Fruit fly (Drosophila melanogaster): Measurements from ENCODE around the gene Prosbeta5R2.

Gene Prosbeta5R2

DNA sequence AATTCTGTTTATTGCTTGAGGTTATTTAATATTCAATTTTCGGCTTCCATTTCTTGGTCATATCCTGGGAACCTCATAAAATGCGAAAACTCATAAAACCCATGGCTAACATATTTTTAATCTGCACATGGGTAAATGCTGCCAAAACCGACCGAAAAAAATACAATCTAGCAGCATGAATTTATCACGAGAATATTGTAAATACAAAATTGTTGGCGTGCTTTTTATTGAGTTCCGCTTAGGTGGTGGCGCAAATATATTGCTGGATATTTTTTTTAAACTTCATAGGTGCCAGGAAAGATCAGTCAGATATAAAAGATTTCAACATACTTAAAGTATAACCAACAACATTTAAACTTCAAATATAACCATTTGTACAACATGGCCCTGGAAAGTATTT, at the start of gene Prosbeta5R2:
Prosbeta5R2 (plus strand) TSS at position 301 of the 400 bp plus-strand sequence.
- TF ChIP-seq salr (GFP tag; optimal IDR thresholded peaks at IDR 0.05) (no peak), Sox102F (GFP tag; optimal IDR thresholded peaks at IDR 0.05) (no peak), fd59A (GFP tag; optimal IDR thresholded peaks at IDR 0.05) (no peak), spab (GFP tag; optimal IDR thresholded peaks at IDR 0.05) (no peak), CG3032 (tag; optimal IDR thresholded peaks at IDR 0.05) (no peak), pdm3 (GFP tag; optimal IDR thresholded peaks at IDR 0.05) (no peak)

DNA sequence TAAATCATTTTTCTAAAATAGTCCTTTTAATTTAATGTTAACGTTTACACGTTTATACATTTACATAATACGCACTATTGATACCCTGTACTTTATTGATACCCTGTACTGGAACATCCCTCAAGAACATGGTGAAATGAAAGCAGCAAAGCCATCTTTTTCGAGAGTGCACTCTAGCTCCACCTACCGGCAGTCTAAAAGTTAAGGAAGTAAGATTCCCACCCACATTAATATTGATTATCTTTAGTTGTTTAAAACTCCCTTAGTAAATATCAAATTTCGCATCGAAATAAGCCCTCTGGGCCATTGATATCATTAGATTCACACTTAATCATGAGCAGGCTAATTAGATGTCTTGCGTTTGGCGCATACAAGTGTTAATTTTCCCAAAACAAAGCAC, 31.9 kb upstream of the Prosbeta5R2 start:
- TF ChIP-seq CG11294 (GFP tag; IDR thresholded peaks at IDR 0.05) (no peak), Ets21C (GFP tag; optimal IDR thresholded peaks at IDR 0.05) (no peak), CG1621 (tag; optimal IDR thresholded peaks at IDR 0.05) (no peak)

DNA sequence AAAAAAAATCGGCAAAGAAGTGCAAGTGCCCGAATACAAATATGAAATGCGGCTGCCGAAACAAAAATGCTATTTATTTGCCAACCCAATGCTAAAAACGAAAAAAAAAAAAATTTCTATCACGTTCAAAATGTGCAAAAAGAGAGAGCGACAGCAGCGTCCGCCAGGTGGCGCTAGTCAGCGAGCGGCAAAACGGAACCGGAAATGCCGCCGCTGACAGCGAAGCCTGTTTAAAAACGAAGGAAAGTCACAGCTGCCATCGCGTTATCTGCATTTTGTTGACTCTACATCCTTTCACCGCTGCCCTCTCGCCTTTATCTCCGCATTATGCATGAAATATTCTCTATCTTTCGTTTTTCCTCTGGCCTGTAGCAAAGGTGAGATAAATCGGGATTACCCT, 30.0 kb upstream of the Prosbeta5R2 start:
- no peak for TF ChIP-seq eg (GFP tag; IDR thresholded peaks at IDR 0.05)
- no peak for TF ChIP-seq Eip78C (GFP tag)
- no peak for TF ChIP-seq topi (GFP tag; optimal IDR thresholded peaks at IDR 0.05)
- TF ChIP-seq CG3919 (GFP tag; optimal IDR thresholded peaks at IDR 0.05), result no peak
- TF ChIP-seq CG6163 (GFP tag; IDR thresholded peaks at IDR 0.05), result no peak
- no peak for TF ChIP-seq CG6854 (GFP tag; optimal IDR thresholded peaks at IDR 0.05)
- TF ChIP-seq OdsH (GFP tag; optimal IDR thresholded peaks at IDR 0.05), result no peak
- no peak for TF ChIP-seq ss (GFP tag; optimal IDR thresholded peaks at IDR 0.05)
- TF ChIP-seq Gug (GFP tag; IDR thresholded peaks at IDR 0.05), result no peak
- TF ChIP-seq Ets21C (GFP tag; optimal IDR thresholded peaks at IDR 0.05), result no peak
- TF ChIP-seq CG6276 (GFP tag; optimal IDR thresholded peaks at IDR 0.05), result no peak
- TF ChIP-seq fd85E (GFP tag; optimal IDR thresholded peaks at IDR 0.05), result no peak
- no peak for TF ChIP-seq CG7368 (GFP tag; optimal IDR thresholded peaks at IDR 0.05)
- no peak for TF ChIP-seq CG15336 (GFP tag; IDR thresholded peaks at IDR 0.05)
- TF ChIP-seq Met (GFP tag; optimal IDR thresholded peaks at IDR 0.05), result no peak
- TF ChIP-seq CG31627 (GFP tag; optimal IDR thresholded peaks at IDR 0.05), result no peak
- TF ChIP-seq Sox14 (GFP tag; optimal IDR thresholded peaks at IDR 0.05), result no peak
- no peak for TF ChIP-seq Hr4 (GFP tag; optimal IDR thresholded peaks at IDR 0.05)
- no peak for TF ChIP-seq CG11902 (GFP tag; optimal IDR thresholded peaks at IDR 0.05)

DNA sequence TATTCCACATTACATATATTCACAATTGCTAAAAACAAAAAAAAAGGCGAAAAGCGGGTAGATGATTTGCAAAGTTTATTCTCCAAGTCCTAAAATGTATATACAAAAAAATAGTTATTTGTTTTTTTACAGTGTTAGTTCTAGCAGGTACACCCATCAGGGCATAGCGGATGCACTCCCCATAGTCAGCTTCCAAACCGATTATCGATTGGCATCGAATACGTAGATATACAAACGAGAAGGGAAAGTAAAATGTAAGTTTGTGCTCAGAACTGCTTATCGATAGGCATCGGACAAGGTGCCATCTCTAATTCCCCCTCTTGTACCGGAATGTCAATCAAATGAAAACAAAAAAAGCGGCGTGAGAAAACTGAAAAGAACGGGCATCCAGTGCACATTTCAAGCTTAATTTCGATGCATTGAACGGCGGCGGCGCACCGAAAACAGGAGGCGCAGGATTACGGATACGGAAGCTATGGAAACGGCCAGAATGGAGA, 27.1 kb upstream of the Prosbeta5R2 start, which contains the start of gene CG5674:
CG5674 (plus strand) TSS at position 309 of the 497 bp plus-strand sequence.
- peak; percentile 55 for TF ChIP-seq svp (GFP tag)
- no peak for TF ChIP-seq achi (GFP tag; optimal IDR thresholded peaks at IDR 0.05)
- TF ChIP-seq CG16779 (tag; optimal IDR thresholded peaks at IDR 0.05), result no peak
- TF ChIP-seq lz (GFP tag; optimal IDR thresholded peaks at IDR 0.05), result peak; percentile 34
- TF ChIP-seq Ets96B (tag; optimal IDR thresholded peaks at IDR 0.05), result no peak
- TF ChIP-seq CG9139 (GFP tag; optimal IDR thresholded peaks at IDR 0.05), result no peak
- peak; percentile 16 for TF ChIP-seq Ets21C (GFP tag; optimal IDR thresholded peaks at IDR 0.05)
- no peak for TF ChIP-seq OdsH (GFP tag; optimal IDR thresholded peaks at IDR 0.05)
- no peak for TF ChIP-seq Lpt (GFP tag; optimal IDR thresholded peaks at IDR 0.05)
- no peak for TF ChIP-seq CG6854 (GFP tag; optimal IDR thresholded peaks at IDR 0.05)
- peak; percentile 28 for TF ChIP-seq Smox (GFP tag; optimal IDR thresholded peaks at IDR 0.05)
- TF ChIP-seq cyc (GFP tag; optimal IDR thresholded peaks at IDR 0.05), result no peak
- no peak for TF ChIP-seq esn (GFP tag; optimal IDR thresholded peaks at IDR 0.05)
- no peak for TF ChIP-seq Eip93F (GFP tag; optimal IDR thresholded peaks at IDR 0.05)
- peak; percentile 45 for TF ChIP-seq CG10631 (GFP tag; optimal IDR thresholded peaks at IDR 0.05)
- peak; percentile 30 for TF ChIP-seq Hr39 (GFP tag; optimal IDR thresholded peaks at IDR 0.05)
- TF ChIP-seq fkh (GFP tag; optimal IDR thresholded peaks at IDR 0.05), result no peak
- TF ChIP-seq Sox102F (GFP tag; optimal IDR thresholded peaks at IDR 0.05), result no peak
- no peak for TF ChIP-seq dac (GFP tag; optimal IDR thresholded peaks at IDR 0.05)
- no peak for TF ChIP-seq Eip75B (GFP tag; optimal IDR thresholded peaks at IDR 0.05)
- TF ChIP-seq net (GFP tag; optimal IDR thresholded peaks at IDR 0.05), result no peak
- no peak for TF ChIP-seq CG6276 (GFP tag; optimal IDR thresholded peaks at IDR 0.05)
- TF ChIP-seq CG7368 (GFP tag; optimal IDR thresholded peaks at IDR 0.05), result no peak
- TF ChIP-seq CG31627 (GFP tag; optimal IDR thresholded peaks at IDR 0.05), result peak; percentile 48
- peak in 1 of 2 experiments; percentile 20 for TF ChIP-seq salr (GFP tag; optimal IDR thresholded peaks at IDR 0.05)
- TF ChIP-seq spab (GFP tag; optimal IDR thresholded peaks at IDR 0.05), result no peak
- TF ChIP-seq ss (GFP tag; optimal IDR thresholded peaks at IDR 0.05), result no peak
- TF ChIP-seq Hr4 (GFP tag; optimal IDR thresholded peaks at IDR 0.05), result peak; percentile 39
- TF ChIP-seq CG32006 (GFP tag; optimal IDR thresholded peaks at IDR 0.05), result no peak
- no peak for TF ChIP-seq Sox15 (GFP tag; optimal IDR thresholded peaks at IDR 0.05)
- TF ChIP-seq pdm3 (GFP tag; optimal IDR thresholded peaks at IDR 0.05), result no peak
